Worm (Caenorhabditis elegans) whole organism, L4 larva: ENCODE measurements around the gene T12B5.14.

ENCODE experiments used
- F26F4.8 ChIP-seq: fragments of 200-800 bp; sonication (Bioruptor generic); conservative IDR thresholded peaks from 2 replicates; pipeline ENCODE4 v1.3.6; 2022; ENCODE audit warnings: missing genetic modification characterization, missing compliant biosample characterization
- T20F7.1 ChIP-seq: fragments of 200-800 bp; sonication (Bioruptor generic); optimal IDR thresholded peaks from 2 replicates; lab custom pipeline; 2018; ENCODE audit warnings: mild to moderate bottlenecking, missing genetic modification characterization, missing compliant biosample characterization
- Y75B8A.6 ChIP-seq: fragments of 200-800 bp; sonication (Bioruptor generic); IDR thresholded peaks from 2 replicates; pipeline ENCODE4 v1.3.6; 2022; ENCODE audit warnings: missing genetic modification reagents, missing genetic modification characterization, missing compliant biosample characterization
- aha-1 ChIP-seq: fragments of 150-350 bp; peaks from one replicate; lab custom pipeline; 2014; ENCODE audit warnings: missing biosample characterization, missing genetic modification characterization
- aly-2 ChIP-seq: sonication (generic microtip); optimal IDR thresholded peaks from 2 replicates; lab custom pipeline; 2018; ENCODE audit warnings: missing biosample characterization, missing genetic modification characterization
- arid-1 ChIP-seq: fragments of 200-800 bp; sonication (Bioruptor generic); conservative IDR thresholded peaks from 2 replicates; pipeline ENCODE4 v1.3.6; 2022; ENCODE audit warnings: missing genetic modification reagents, missing genetic modification characterization, missing compliant biosample characterization
- ceh-28 ChIP-seq: fragments of 150-350 bp; optimal IDR thresholded peaks from 2 replicates; lab custom pipeline; 2014; ENCODE audit warnings: missing biosample characterization, missing genetic modification reagents, missing genetic modification characterization
- daf-12 ChIP-seq: fragments of 150-350 bp; optimal IDR thresholded peaks from 2 replicates; lab custom pipeline; 2014; ENCODE audit warnings: missing biosample characterization, missing genetic modification reagents, missing genetic modification characterization
- daf-16 ChIP-seq, 3 experiments: sonication (generic microtip); optimal IDR thresholded peaks; 2 replicates each; lab custom pipeline; 2016 to 2017; ENCODE audit warnings: missing genetic modification characterization in 3 of 3, missing genetic modification reagents in 3 of 3, mild to moderate bottlenecking in 2 of 3, missing compliant biosample characterization in 2 of 3, missing biosample characterization in 1 of 3, moderate library complexity in 1 of 3
- daf-8 ChIP-seq: fragments of 200-800 bp; sonication (Bioruptor generic); IDR thresholded peaks from 2 replicates; pipeline ENCODE4 v1.3.6; 2022; ENCODE audit warnings: missing genetic modification characterization, missing compliant biosample characterization
- dve-1 ChIP-seq: sonication (generic microtip); optimal IDR thresholded peaks from 2 replicates; lab custom pipeline; 2017; ENCODE audit warnings: antibody characterized with exemption, mild to moderate bottlenecking, missing genetic modification characterization, missing compliant biosample characterization; ENCODE audit not compliant: insufficient read depth
- fkh-10 ChIP-seq: fragments of 150-350 bp; optimal IDR thresholded peaks from 2 replicates; lab custom pipeline; 2014; ENCODE audit warnings: missing biosample characterization, missing genetic modification reagents, missing genetic modification characterization
- hlh-11 ChIP-seq: fragments of 200-800 bp; sonication (Bioruptor generic); optimal IDR thresholded peaks from 2 replicates; lab custom pipeline; 2018; ENCODE audit warnings: mild to moderate bottlenecking, missing genetic modification characterization, missing compliant biosample characterization
- hlh-30 ChIP-seq: sonication (generic microtip); optimal IDR thresholded peaks from 2 replicates; lab custom pipeline; 2017; ENCODE audit warnings: antibody characterized with exemption, mild to moderate bottlenecking, missing genetic modification characterization, missing compliant biosample characterization; ENCODE audit not compliant: insufficient read depth
- lim-7 ChIP-seq: fragments of 200-800 bp; sonication (Bioruptor generic); IDR thresholded peaks from 2 replicates; pipeline ENCODE4 v1.3.6; 2022; ENCODE audit warnings: missing genetic modification characterization, missing compliant biosample characterization
- lin-1 ChIP-seq: fragments of 200-800 bp; sonication (Bioruptor generic); IDR thresholded peaks from 2 replicates; pipeline ENCODE4 v1.3.6; 2022; ENCODE audit warnings: missing genetic modification reagents, missing genetic modification characterization, missing compliant biosample characterization
- lin-29 ChIP-seq: fragments of 200-800 bp; sonication (Bioruptor generic); IDR thresholded peaks from 2 replicates; pipeline ENCODE4 v1.3.6; 2022; ENCODE audit warnings: missing genetic modification reagents, missing genetic modification characterization, missing compliant biosample characterization
- lin-38 ChIP-seq: fragments of 200-800 bp; sonication (Bioruptor generic); IDR thresholded peaks from 2 replicates; pipeline ENCODE4 v1.3.6; 2022; ENCODE audit warnings: missing genetic modification reagents, missing genetic modification characterization, missing compliant biosample characterization
- lin-39 ChIP-seq: fragments of 150-350 bp; optimal IDR thresholded peaks from 2 replicates; lab custom pipeline; 2014; ENCODE audit warnings: missing biosample characterization, missing genetic modification reagents, missing genetic modification characterization
- lsy-2 ChIP-seq, 2 experiments: fragments of 150-350 bp in 1 of 2; sonication (generic microtip) in 1 of 2; optimal IDR thresholded peaks; 2 replicates each; lab custom pipeline; 2014 to 2017; ENCODE audit warnings: missing biosample characterization in 2 of 2, missing genetic modification characterization in 2 of 2
- madf-9 ChIP-seq: fragments of 200-800 bp; sonication (Bioruptor generic); conservative IDR thresholded peaks from 2 replicates; pipeline ENCODE4 v1.3.6; 2022; ENCODE audit warnings: missing genetic modification reagents, missing genetic modification characterization, missing compliant biosample characterization
- mdl-1 ChIP-seq, 2 experiments: fragments of 150-350 bp in 1 of 2; sonication (generic microtip) in 1 of 2; optimal IDR thresholded peaks; 2 replicates each; lab custom pipeline; 2014 to 2017; ENCODE audit warnings: missing biosample characterization in 2 of 2, missing genetic modification characterization in 2 of 2
- mes-2 ChIP-seq: sonication (generic microtip); optimal IDR thresholded peaks from 2 replicates; lab custom pipeline; 2016; ENCODE audit warnings: missing genotype, mild to moderate bottlenecking, missing genetic modification characterization, missing compliant biosample characterization; ENCODE audit not compliant: poor library complexity, severe bottlenecking
- mxl-3 ChIP-seq: fragments of 200-800 bp; sonication (Bioruptor generic); optimal IDR thresholded peaks from 2 replicates; lab custom pipeline; 2018; ENCODE audit warnings: mild to moderate bottlenecking, missing genetic modification characterization, missing compliant biosample characterization
- nhr-102 ChIP-seq: sonication (generic microtip); optimal IDR thresholded peaks from 2 replicates; lab custom pipeline; 2016; ENCODE audit warnings: mild to moderate bottlenecking, missing genetic modification characterization, moderate library complexity, missing compliant biosample characterization
- nhr-11 ChIP-seq: fragments of 150-350 bp; optimal IDR thresholded peaks from 2 replicates; lab custom pipeline; 2014; ENCODE audit warnings: missing biosample characterization, missing genetic modification characterization
- nhr-111 ChIP-seq: fragments of 200-800 bp; sonication (Bioruptor generic); optimal IDR thresholded peaks from 2 replicates; lab custom pipeline; 2018; ENCODE audit warnings: mild to moderate bottlenecking, missing genetic modification characterization, missing compliant biosample characterization
- nhr-28 ChIP-seq: fragments of 150-350 bp; optimal IDR thresholded peaks from 2 replicates; lab custom pipeline; 2014; ENCODE audit warnings: missing biosample characterization, missing genetic modification characterization
- nhr-41 ChIP-seq: fragments of 200-800 bp; sonication (Bioruptor generic); IDR thresholded peaks from 2 replicates; pipeline ENCODE4 v1.3.6; 2022; ENCODE audit warnings: missing genetic modification reagents, missing genetic modification characterization, missing compliant biosample characterization
- nhr-48 ChIP-seq: sonication (generic microtip); optimal IDR thresholded peaks from 2 replicates; lab custom pipeline; 2016; ENCODE audit warnings: mild to moderate bottlenecking, missing genetic modification characterization, missing compliant biosample characterization
- nhr-76 ChIP-seq: fragments of 150-350 bp; optimal IDR thresholded peaks from 2 replicates; lab custom pipeline; 2014; ENCODE audit warnings: missing biosample characterization, missing genetic modification characterization
- nhr-77 ChIP-seq: fragments of 150-350 bp; optimal IDR thresholded peaks from 2 replicates; lab custom pipeline; 2014; ENCODE audit warnings: missing biosample characterization, missing genetic modification characterization
- pha-4 ChIP-seq, 2 experiments: fragments of 150-350 bp in 1 of 2; fragments of 200-800 bp in 1 of 2; sonication (Bioruptor generic) in 1 of 2; IDR thresholded peaks in 1 of 2; optimal IDR thresholded peaks in 1 of 2; 2 replicates each; pipeline versions ENCODE4 v1.3.6 to Lab custom; 2014 to 2022; ENCODE audit warnings: missing genetic modification characterization in 2 of 2, missing genetic modification reagents in 2 of 2, missing biosample characterization in 1 of 2, missing compliant biosample characterization in 1 of 2
- php-3 ChIP-seq: fragments of 200-800 bp; sonication (Bioruptor generic); IDR thresholded peaks from 2 replicates; pipeline ENCODE4 v1.3.6; 2022; ENCODE audit warnings: missing genetic modification reagents, missing genetic modification characterization, missing compliant biosample characterization
- pqm-1 ChIP-seq: sonication (generic microtip); optimal IDR thresholded peaks from 2 replicates; lab custom pipeline; 2017; ENCODE audit warnings: missing biosample characterization, missing genetic modification characterization
- saeg-2 ChIP-seq: fragments of 200-800 bp; sonication (Bioruptor generic); IDR thresholded peaks from 2 replicates; pipeline ENCODE4 v1.3.6; 2022; ENCODE audit warnings: missing genetic modification reagents, missing genetic modification characterization, missing compliant biosample characterization
- sdz-12 ChIP-seq: fragments of 200-800 bp; sonication (Bioruptor generic); optimal IDR thresholded peaks from 2 replicates; lab custom pipeline; 2018; ENCODE audit warnings: mild to moderate bottlenecking, missing genetic modification characterization, missing compliant biosample characterization
- tra-1 ChIP-seq: fragments of 200-800 bp; sonication (Bioruptor generic); IDR thresholded peaks from 2 replicates; pipeline ENCODE4 v1.3.6; 2022; ENCODE audit warnings: missing genetic modification reagents, missing genetic modification characterization, missing compliant biosample characterization
- unc-62 ChIP-seq, 3 experiments: fragments of 150-350 bp in 1 of 3; sonication (generic microtip); optimal IDR thresholded peaks in 2 of 3; peaks in 1 of 3; 1 replicate in 1 of 3; 2 replicates in 2 of 3; lab custom pipeline; 2014 to 2017; ENCODE audit warnings: missing biosample characterization in 3 of 3, missing genetic modification characterization in 3 of 3, missing genetic modification reagents in 3 of 3, missing genotype in 1 of 3
- zfp-2 ChIP-seq: sonication (generic microtip); optimal IDR thresholded peaks from 2 replicates; lab custom pipeline; 2016; ENCODE audit warnings: mild to moderate bottlenecking, missing genetic modification characterization, missing compliant biosample characterization
- zfp-3 ChIP-seq: fragments of 200-800 bp; sonication (Bioruptor generic); conservative IDR thresholded peaks from 2 replicates; pipeline ENCODE4 v1.3.6; 2022; ENCODE audit warnings: missing genetic modification reagents, missing genetic modification characterization, missing compliant biosample characterization

Gene T12B5.14

ce11 chrIII:996564-996963, 41.9 kb downstream of the T12B5.14 start:
- TF ChIP-seq saeg-2 (GFP tag; lab: Robert Waterston, UW) (no peak), lin-38 (GFP tag; lab: Robert Waterston, UW) (no peak), nhr-76 (tag; lab: Kevin White, UChicago) (no peak), mxl-3 (GFP tag; lab: Kevin White, UChicago) (no peak), zfp-2 (tag; lab: Kevin White, UChicago) (no peak), nhr-102 (tag; lab: Kevin White, UChicago) (no peak), nhr-11 (tag; lab: Kevin White, UChicago) (no peak), F26F4.8 (no peak), unc-62 (GFP tag; optimal IDR thresholded peaks at IDR 0.05 in 1 of 2; lab: Kevin White, UChicago) (peak in 1 of 2 experiments; percentile 35), unc-62 (tag; optimal IDR thresholded peaks at IDR 0.05; lab: Kevin White, UChicago) (no peak), mes-2 (no peak), ceh-28 (tag; lab: Kevin White, UChicago) (peak; percentile 79), lsy-2 (tag; optimal IDR thresholded peaks at IDR 0.05; lab: Kevin White, UChicago) (no peak), arid-1 (no peak), fkh-10 (GFP tag; lab: Kevin White, UChicago) (no peak), nhr-111 (GFP tag; lab: Kevin White, UChicago) (no peak)

ce11 chrIII:998855-999254, 44.2 kb downstream of the T12B5.14 start:
- TF ChIP-seq sdz-12 (GFP tag; lab: Kevin White, UChicago) (no peak), ceh-28 (tag; lab: Kevin White, UChicago) (peak; percentile 66), zfp-3 (GFP tag; lab: Robert Waterston, UW) (no peak)
- TF ChIP-seq, all 104 proteins: peak for 1

DNA sequence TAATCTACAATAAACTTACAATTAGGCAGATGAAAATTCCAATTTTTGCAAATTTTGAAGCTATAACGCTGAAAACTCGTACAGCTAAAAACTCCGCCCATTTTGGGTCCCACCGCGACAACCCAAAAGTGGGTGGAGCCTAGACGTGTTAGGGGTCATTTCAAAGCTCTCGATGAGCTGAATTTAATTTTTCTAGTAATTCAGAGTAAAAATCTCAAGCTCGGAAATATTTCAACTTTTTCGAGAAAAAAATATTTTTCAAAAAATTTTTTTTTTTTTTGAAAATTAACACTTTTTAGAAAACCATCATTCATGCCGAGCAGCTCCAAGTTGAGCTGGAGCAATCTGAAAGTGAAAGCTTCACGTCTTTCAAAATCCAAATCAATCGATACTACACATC, 46.6 kb downstream of the T12B5.14 start, which contains the start of gene R06B10.7:
TSS of gene R06B10.7 (minus strand) at position 101 of the 400 bp plus-strand sequence.
- TF ChIP-seq madf-9 (GFP tag; lab: Robert Waterston, UW) (no peak), aly-2 (tag; lab: Kevin White, UChicago) (no peak), T20F7.1 (GFP tag; lab: Kevin White, UChicago) (no peak), daf-16 (GFP tag; optimal IDR thresholded peaks at IDR 0.05; lab: Kevin White, UChicago) (no peak), daf-16 (tag; optimal IDR thresholded peaks at IDR 0.05; lab: Kevin White, UChicago) (no peak), tra-1 (GFP tag; lab: Robert Waterston, UW) (no peak), sdz-12 (GFP tag; lab: Kevin White, UChicago) (no peak), lin-38 (GFP tag; lab: Robert Waterston, UW) (no peak), lin-29 (GFP tag; lab: Robert Waterston, UW) (no peak), daf-8 (no peak), lin-39 (tag; lab: Kevin White, UChicago) (no peak), Y75B8A.6 (GFP tag; lab: Robert Waterston, UW) (no peak), aha-1 (no peak), ceh-28 (tag; lab: Kevin White, UChicago) (no peak), pqm-1 (tag; lab: Kevin White, UChicago) (no peak), lim-7 (GFP tag; lab: Robert Waterston, UW) (no peak), arid-1 (no peak), daf-12 (no peak)
- TF ChIP-seq, all 104 proteins: peak for 0

DNA sequence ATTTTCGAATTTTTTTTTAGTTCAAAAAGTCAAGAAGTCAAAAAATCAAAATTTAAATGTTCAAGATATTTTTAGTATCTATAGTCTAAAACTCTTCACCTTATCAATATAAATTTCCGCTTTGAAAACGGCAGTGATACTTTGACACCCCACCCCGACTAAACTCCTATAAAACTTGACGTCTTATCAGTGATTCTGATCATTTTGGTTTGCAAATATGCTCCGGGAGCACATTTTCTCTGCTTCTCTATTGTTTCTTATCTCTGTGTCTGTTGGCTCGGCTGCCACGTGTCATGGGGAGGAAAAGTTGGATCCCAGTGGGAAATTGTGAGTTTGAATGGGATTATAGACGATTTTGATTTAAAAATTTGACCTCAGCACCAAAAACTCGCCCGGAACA, 47.8 kb downstream of the T12B5.14 start, which contains the start of gene clec-150:
TSS of gene clec-150 (plus strand) at position 198 of the 400 bp plus-strand sequence.
- TF ChIP-seq pha-4 (GFP tag; IDR thresholded peaks at IDR 0.05; lab: Robert Waterston, UW), result 0 out of 2 replicates have a peak, but pooled peaks have one; percentile 24
- TF ChIP-seq pha-4 (tag; optimal IDR thresholded peaks at IDR 0.05; lab: Kevin White, UChicago), result no peak
- TF ChIP-seq hlh-11 (tag; lab: Kevin White, UChicago), result peak; percentile 82
- TF ChIP-seq dve-1, result peak; percentile 93
- peak; percentile 74 for TF ChIP-seq lin-1 (GFP tag; lab: Robert Waterston, UW)
- peak; percentile 63 for TF ChIP-seq php-3
- TF ChIP-seq daf-16 (GFP tag; optimal IDR thresholded peaks at IDR 0.05; lab: Kevin White, UChicago), result no peak
- peak; percentile 79 for TF ChIP-seq daf-16 (tag; optimal IDR thresholded peaks at IDR 0.05; lab: Kevin White, UChicago)
- TF ChIP-seq nhr-76 (tag; lab: Kevin White, UChicago), result no peak
- peak; percentile 71 for TF ChIP-seq nhr-48 (tag; lab: Kevin White, UChicago)
- TF ChIP-seq mdl-1 (tag; optimal IDR thresholded peaks at IDR 0.05; lab: Kevin White, UChicago), result peak in 1 of 2 experiments; percentile 6
- no peak for TF ChIP-seq nhr-11 (tag; lab: Kevin White, UChicago)
- TF ChIP-seq lin-38 (GFP tag; lab: Robert Waterston, UW), result no peak
- TF ChIP-seq nhr-28, result peak; percentile 78
- TF ChIP-seq F26F4.8, result no peak
- no peak for TF ChIP-seq zfp-3 (GFP tag; lab: Robert Waterston, UW)
- TF ChIP-seq nhr-102 (tag; lab: Kevin White, UChicago), result peak; percentile 36
- peak; percentile 32 for TF ChIP-seq hlh-30 (tag; lab: Kevin White, UChicago)
- TF ChIP-seq tra-1 (GFP tag; lab: Robert Waterston, UW), result peak; percentile 74
- peak; percentile 63 for TF ChIP-seq nhr-77 (tag; lab: Kevin White, UChicago)
- TF ChIP-seq pqm-1 (tag; lab: Kevin White, UChicago), result peak; percentile 92
- peak; percentile 59; the same call in 1 of the 2 replicates for TF ChIP-seq nhr-41 (GFP tag; lab: Robert Waterston, UW)
